Fruit fly (Drosophila melanogaster) whole organism, prepupa: Measurements from ENCODE around the gene CG44000.

Experiments
- Blimp-1 ChIP-seq: fragments of 200-800 bp; sonication (Bioruptor generic); optimal IDR thresholded peaks from 3 replicates; lab custom pipeline; 2017; ENCODE audit warnings: missing biosample characterization, missing genetic modification characterization, mild to moderate bottlenecking, moderate library complexity, missing genetic modification reagents
- CG11762 ChIP-seq: fragments of 200-800 bp; sonication (Bioruptor generic); optimal IDR thresholded peaks from 3 replicates; lab custom pipeline; 2016; ENCODE audit warnings: missing biosample characterization, missing genetic modification characterization; ENCODE audit not compliant: insufficient read depth
- CG1621 ChIP-seq: fragments of 200-800 bp; sonication (Bioruptor generic); optimal IDR thresholded peaks from 3 replicates; lab custom pipeline; 2018; ENCODE audit warnings: missing biosample characterization, mild to moderate bottlenecking, missing genetic modification characterization
- CG16779 ChIP-seq: fragments of 200-800 bp; sonication (Bioruptor generic); optimal IDR thresholded peaks from 3 replicates; lab custom pipeline; 2017; ENCODE audit warnings: missing biosample characterization, mild to moderate bottlenecking, missing genetic modification characterization
- CG31627 ChIP-seq: fragments of 200-800 bp; sonication (Bioruptor generic); optimal IDR thresholded peaks from 3 replicates; lab custom pipeline; 2016; ENCODE audit warnings: missing biosample characterization, missing genetic modification characterization
- CG3919 ChIP-seq: fragments of 200-800 bp; sonication (Bioruptor generic); optimal IDR thresholded peaks from 3 replicates; lab custom pipeline; 2016; ENCODE audit warnings: missing biosample characterization, missing genetic modification characterization
- CG6163 ChIP-seq: fragments of 200-800 bp; sonication (Bioruptor generic); IDR thresholded peaks from 3 replicates; pipeline ENCODE4 v1.3.6; 2022; ENCODE audit warnings: missing biosample characterization, missing genetic modification characterization
- CG6276 ChIP-seq: fragments of 200-800 bp; sonication (Bioruptor generic); optimal IDR thresholded peaks from 2 replicates; lab custom pipeline; 2017; ENCODE audit warnings: missing biosample characterization, mild to moderate bottlenecking, missing genetic modification characterization
- CG6792 ChIP-seq: fragments of 200-800 bp; sonication (Bioruptor generic); optimal IDR thresholded peaks from 3 replicates; lab custom pipeline; 2016; ENCODE audit warnings: missing biosample characterization, missing genetic modification characterization
- CG6808 ChIP-seq: fragments of 200-800 bp; sonication (Bioruptor generic); optimal IDR thresholded peaks from 3 replicates; lab custom pipeline; 2017; ENCODE audit warnings: missing biosample characterization, missing genetic modification characterization, mild to moderate bottlenecking, moderate library complexity, missing genetic modification reagents
- CG7368 ChIP-seq: fragments of 200-800 bp; sonication (Bioruptor generic); optimal IDR thresholded peaks from 3 replicates; lab custom pipeline; 2016; ENCODE audit warnings: missing biosample characterization, missing genetic modification characterization
- CG8319 ChIP-seq: fragments of 200-800 bp; sonication (Bioruptor generic); optimal IDR thresholded peaks from 3 replicates; lab custom pipeline; 2016; ENCODE audit warnings: missing biosample characterization, missing genetic modification characterization
- CG9139 ChIP-seq: fragments of 200-800 bp; sonication (Bioruptor generic); optimal IDR thresholded peaks from 3 replicates; lab custom pipeline; 2017; ENCODE audit warnings: missing biosample characterization, mild to moderate bottlenecking, missing genetic modification characterization
- Eip78C ChIP-seq: fragments of 200-800 bp; sonication (Bioruptor generic); peaks from one replicate; lab custom pipeline; 2016; ENCODE audit warnings: missing biosample characterization, missing genetic modification characterization
- Ets96B ChIP-seq: fragments of 200-800 bp; optimal IDR thresholded peaks from 2 replicates; lab custom pipeline; 2019; ENCODE audit warnings: missing biosample characterization, mild to moderate bottlenecking, missing genetic modification characterization, moderate library complexity
- Hr4 ChIP-seq: fragments of 200-800 bp; sonication (Bioruptor generic); optimal IDR thresholded peaks from 3 replicates; lab custom pipeline; 2016; ENCODE audit warnings: missing biosample characterization, missing genetic modification characterization
- Lpt ChIP-seq: fragments of 200-800 bp; sonication (Bioruptor generic); optimal IDR thresholded peaks from 3 replicates; lab custom pipeline; 2016; ENCODE audit warnings: missing biosample characterization, missing genetic modification characterization
- Met ChIP-seq: fragments of 200-800 bp; sonication (Bioruptor generic); optimal IDR thresholded peaks from 3 replicates; lab custom pipeline; 2016; ENCODE audit warnings: missing biosample characterization, missing genetic modification characterization
- OdsH ChIP-seq: fragments of 200-800 bp; sonication (Bioruptor generic); optimal IDR thresholded peaks from 3 replicates; lab custom pipeline; 2016; ENCODE audit warnings: missing biosample characterization, missing genetic modification characterization
- Sox14 ChIP-seq: fragments of 200-800 bp; sonication (Bioruptor generic); optimal IDR thresholded peaks from 3 replicates; lab custom pipeline; 2016; ENCODE audit warnings: missing biosample characterization, missing genetic modification characterization
- Sox15 ChIP-seq: fragments of 200-800 bp; sonication (Bioruptor generic); optimal IDR thresholded peaks from 3 replicates; lab custom pipeline; 2016; ENCODE audit warnings: missing biosample characterization, missing genetic modification characterization
- acj6 ChIP-seq: fragments of 200-800 bp; sonication (Bioruptor generic); optimal IDR thresholded peaks from 3 replicates; lab custom pipeline; 2016; ENCODE audit warnings: missing biosample characterization, missing genetic modification characterization
- dac ChIP-seq: fragments of 200-800 bp; sonication (Bioruptor generic); optimal IDR thresholded peaks from 2 replicates; lab custom pipeline; 2017; ENCODE audit warnings: missing biosample characterization, mild to moderate bottlenecking, missing genetic modification characterization
- eg ChIP-seq: fragments of 200-800 bp; sonication (Bioruptor generic); IDR thresholded peaks from 3 replicates; pipeline ENCODE4 v1.3.6; 2022; ENCODE audit warnings: missing biosample characterization, missing genetic modification characterization
- fd59A ChIP-seq: fragments of 200-800 bp; sonication (Bioruptor generic); optimal IDR thresholded peaks from 2 replicates; lab custom pipeline; 2017; ENCODE audit warnings: missing biosample characterization, mild to moderate bottlenecking, missing genetic modification characterization, missing genetic modification reagents
- fkh ChIP-seq: fragments of 200-800 bp; sonication (Bioruptor generic); optimal IDR thresholded peaks from 3 replicates; lab custom pipeline; 2017; ENCODE audit warnings: missing biosample characterization, mild to moderate bottlenecking, missing genetic modification characterization, moderate library complexity
- lz ChIP-seq: fragments of 200-800 bp; sonication (Bioruptor generic); optimal IDR thresholded peaks from 3 replicates; lab custom pipeline; 2016; ENCODE audit warnings: missing biosample characterization, missing genetic modification characterization
- net ChIP-seq: fragments of 200-800 bp; sonication (Bioruptor generic); optimal IDR thresholded peaks from 3 replicates; lab custom pipeline; 2016; ENCODE audit warnings: missing biosample characterization, missing genetic modification characterization
- salr ChIP-seq, 2 experiments: fragments of 200-800 bp; sonication (Bioruptor generic); optimal IDR thresholded peaks; 3 replicates each; lab custom pipeline; 2016 to 2018; ENCODE audit warnings: missing biosample characterization in 2 of 2, missing genetic modification characterization in 2 of 2, mild to moderate bottlenecking in 1 of 2
- spab ChIP-seq: fragments of 200-800 bp; sonication (Bioruptor generic); optimal IDR thresholded peaks from 2 replicates; lab custom pipeline; 2017; ENCODE audit warnings: missing biosample characterization, mild to moderate bottlenecking, missing genetic modification characterization, missing genetic modification reagents
- svp ChIP-seq: fragments of 200-800 bp; sonication (Bioruptor generic); peaks from one replicate; lab custom pipeline; 2016; ENCODE audit warnings: missing biosample characterization, missing genetic modification characterization
- topi ChIP-seq: fragments of 200-800 bp; sonication (Bioruptor generic); optimal IDR thresholded peaks from 3 replicates; lab custom pipeline; 2016; ENCODE audit warnings: missing biosample characterization, missing genetic modification characterization

CG44000 gene

dm6 chr2L:5027321-5028069 is 15.6 kb upstream of the CG44000 start:
- no peak for TF ChIP-seq CG9139 (GFP tag; lab: Kevin White, UChicago)
- peak; percentile 39 for TF ChIP-seq svp (GFP tag; lab: Kevin White, UChicago)
- TF ChIP-seq spab (GFP tag; lab: Kevin White, UChicago): no peak
- TF ChIP-seq, all 60 proteins: peak for 1

DNA sequence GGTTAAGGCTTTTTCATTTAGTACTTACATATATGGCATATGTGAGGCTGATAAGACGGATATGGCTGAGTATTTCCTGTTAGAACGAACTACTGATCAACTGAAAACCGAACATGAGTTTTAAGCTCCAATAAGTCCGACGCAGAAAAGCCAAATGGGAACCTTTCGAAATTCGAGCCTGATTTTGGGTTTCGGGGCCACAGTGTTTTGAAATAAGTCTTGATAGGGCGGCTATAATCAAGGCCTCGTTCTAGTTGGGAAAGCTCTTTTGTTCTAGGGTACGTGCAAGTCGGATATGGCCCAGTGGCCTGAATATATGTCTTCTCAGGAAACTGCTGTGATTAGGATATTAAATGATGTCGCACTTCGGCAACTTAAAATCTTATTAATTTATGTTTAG is 15.0 kb upstream of the CG44000 start, which contains the start of gene vkg:
Gene vkg, minus strand, starts transcription at position 101 of the 400 bp plus-strand sequence.
- no peak for TF ChIP-seq CG6808 (GFP tag; lab: Kevin White, UChicago)

DNA sequence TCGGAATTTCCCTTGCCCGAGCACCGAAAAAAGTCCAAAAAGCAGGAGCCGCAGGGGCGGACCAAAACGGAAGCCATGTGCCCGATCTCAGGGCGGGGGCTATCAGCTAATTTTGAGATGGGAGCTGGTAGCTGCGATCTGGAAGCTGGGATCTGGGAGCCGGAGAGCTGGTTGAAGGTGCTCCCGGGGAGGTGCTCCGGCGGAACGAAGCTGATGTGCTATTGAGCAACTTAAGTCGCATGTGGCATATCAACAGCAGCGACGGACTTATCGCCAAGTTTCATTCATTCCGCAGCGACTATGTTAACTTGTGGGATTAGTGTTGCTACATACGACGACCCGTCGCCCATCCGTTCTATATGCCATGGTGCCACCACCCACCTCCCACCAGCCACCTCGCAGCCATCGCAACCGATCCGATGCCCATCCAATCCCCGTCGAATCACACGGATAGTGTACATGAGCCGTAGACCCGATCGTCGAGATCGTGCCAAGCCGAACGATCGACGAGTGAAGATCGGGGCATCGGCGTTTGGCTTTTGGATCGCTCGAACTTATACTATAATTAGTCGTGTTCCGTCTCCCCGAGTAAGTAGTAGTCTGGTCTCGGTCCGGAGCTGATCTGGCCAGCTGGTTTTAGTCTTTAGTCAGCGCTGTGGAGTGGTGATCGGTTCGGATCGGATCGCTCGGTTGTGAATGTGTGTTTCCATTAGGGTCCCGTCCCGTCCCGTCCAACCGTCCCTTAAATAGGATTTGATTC is 13.8 kb upstream of the CG44000 start, which contains the start of gene Col4a1:
Gene Col4a1, plus strand, starts transcription at position 561 of the 760 bp plus-strand sequence.
- TF ChIP-seq Eip78C (GFP tag; lab: Kevin White, UChicago) (peak; percentile 15), CG6163 (GFP tag; lab: Robert Waterston, UW) (0 out of 3 replicates have a peak, but pooled peaks have one; percentile 22), CG8319 (GFP tag; lab: Kevin White, UChicago) (no peak), svp (GFP tag; lab: Kevin White, UChicago) (peak; percentile 73), Lpt (GFP tag; lab: Kevin White, UChicago) (no peak), fkh (GFP tag; lab: Kevin White, UChicago) (no peak), eg (GFP tag; lab: Robert Waterston, UW) (0 out of 3 replicates have a peak, but pooled peaks have one; percentile 12), OdsH (no peak), dac (GFP tag; lab: Kevin White, UChicago) (no peak)

dm6 chr2L:5029809-5030108 is 13.3 kb upstream of the CG44000 start:
- no peak for TF ChIP-seq CG11762 (GFP tag; lab: Kevin White, UChicago)
- no peak for TF ChIP-seq CG6276 (GFP tag; lab: Kevin White, UChicago)
- no peak for TF ChIP-seq topi (GFP tag; lab: Kevin White, UChicago)
- no peak for TF ChIP-seq svp (GFP tag; lab: Kevin White, UChicago)
- no peak for TF ChIP-seq Eip78C (GFP tag; lab: Kevin White, UChicago)
- no peak for TF ChIP-seq Ets96B (tag; lab: Kevin White, UChicago)
- no peak for TF ChIP-seq Hr4 (GFP tag; lab: Kevin White, UChicago)
- no peak for TF ChIP-seq dac (GFP tag; lab: Kevin White, UChicago)
- TF ChIP-seq salr (GFP tag; optimal IDR thresholded peaks at IDR 0.05; lab: Kevin White, UChicago): no peak

DNA sequence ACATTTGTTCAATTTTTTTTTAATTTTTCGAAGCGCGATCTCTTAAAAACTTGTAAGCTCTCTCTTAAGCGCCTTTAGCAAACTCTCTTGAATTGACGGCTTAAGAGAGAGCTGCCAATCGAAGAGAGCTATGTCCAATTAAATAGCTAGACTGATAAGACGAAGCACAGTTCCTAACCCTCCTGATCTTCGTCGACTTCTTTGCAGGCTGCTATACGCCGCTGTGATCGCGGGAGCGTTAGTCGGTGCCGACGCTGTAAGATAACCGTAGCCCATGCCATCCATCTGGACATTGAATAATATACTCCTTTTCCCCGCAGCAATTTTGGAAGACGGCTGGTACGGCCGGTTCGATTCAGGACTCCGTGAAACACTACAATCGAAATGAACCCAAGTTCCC is 12.5 kb upstream of the CG44000 start:
- no peak for TF ChIP-seq Met (GFP tag; lab: Kevin White, UChicago)
- TF ChIP-seq CG1621 (tag; lab: Kevin White, UChicago): no peak
- TF ChIP-seq svp (GFP tag; lab: Kevin White, UChicago): peak; percentile 99
- TF ChIP-seq fd59A (GFP tag; lab: Kevin White, UChicago): no peak
- no peak for TF ChIP-seq eg (GFP tag; lab: Robert Waterston, UW)
- TF ChIP-seq acj6 (GFP tag; lab: Kevin White, UChicago): no peak

- TF ChIP-seq CG6808 (GFP tag; lab: Kevin White, UChicago): no peak
- no peak for TF ChIP-seq svp (GFP tag; lab: Kevin White, UChicago)
- TF ChIP-seq Blimp-1: no peak
- TF ChIP-seq lz (GFP tag; lab: Kevin White, UChicago): no peak
- no peak for TF ChIP-seq Sox14 (GFP tag; lab: Kevin White, UChicago)
- no peak for TF ChIP-seq CG11762 (GFP tag; lab: Kevin White, UChicago)
- TF ChIP-seq CG3919: no peak
- TF ChIP-seq CG7368 (GFP tag; lab: Kevin White, UChicago): no peak
- no peak for TF ChIP-seq CG8319 (GFP tag; lab: Kevin White, UChicago)
- TF ChIP-seq net (GFP tag; lab: Kevin White, UChicago): no peak
- no peak for TF ChIP-seq CG31627
- no peak for TF ChIP-seq Sox15 (GFP tag; lab: Kevin White, UChicago)
- no peak for TF ChIP-seq CG6163 (GFP tag; lab: Robert Waterston, UW)
- no peak for TF ChIP-seq CG16779 (tag; lab: Kevin White, UChicago)
- no peak for TF ChIP-seq CG9139 (GFP tag; lab: Kevin White, UChicago)
- TF ChIP-seq CG6792 (GFP tag; lab: Kevin White, UChicago): no peak
- TF ChIP-seq, all 60 proteins: peak for 0
Observed at dm6 chr2L:5031399-5031798, 11.7 kb upstream of the CG44000 start.
